Fruit fly (Drosophila melanogaster): ENCODE results near the gene crb.

crb gene

DNA sequence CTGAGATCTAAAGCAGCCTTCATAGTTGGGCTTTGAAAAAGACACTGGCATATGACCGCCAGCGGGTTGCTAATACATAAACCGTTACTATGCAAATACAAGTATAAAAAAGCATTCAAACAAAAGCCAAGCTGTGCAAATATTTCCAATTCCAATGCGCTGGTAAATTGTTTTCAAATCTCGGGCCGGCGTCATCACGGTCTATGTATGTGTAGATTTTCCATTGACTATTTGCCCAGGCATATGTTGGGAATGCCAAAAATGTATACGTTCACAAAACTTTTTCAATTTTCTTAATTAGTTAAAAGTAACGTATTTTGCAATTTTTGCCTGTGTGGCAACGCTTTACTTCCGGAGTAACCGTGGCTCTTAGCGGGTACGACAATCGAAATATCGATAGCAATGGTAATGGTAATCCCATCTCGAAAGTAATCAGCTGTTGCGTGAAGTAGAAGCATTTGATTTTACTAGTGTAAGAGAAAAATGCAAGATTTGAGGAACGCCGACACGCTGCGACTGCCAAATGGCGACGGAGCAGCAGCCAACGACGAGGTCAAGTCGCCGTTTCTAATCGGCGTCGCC lies 5.0 kb upstream of the crb start, which contains the start of the genes CG34290 and Uck (continued):
- TF ChIP-seq pan (optimal IDR thresholded peaks at IDR 0.05) (no peak), pan (GFP tag; optimal IDR thresholded peaks at IDR 0.05 in 1 of 2, IDR thresholded peaks at IDR 0.05 in 1 of 2) (peak in 1 of 2 experiments; percentile 56), CG14441 (GFP tag; IDR thresholded peaks at IDR 0.05) (peak; percentile 50; the same call in 1 of the 2 replicates), CG2129 (GFP tag; IDR thresholded peaks at IDR 0.05; ENCODE audit: partially characterized antibody) (peak; percentile 35), Atf-2 (GFP tag; optimal IDR thresholded peaks at IDR 0.05) (peak; percentile 65), BEAF-32 (GFP tag; optimal IDR thresholded peaks at IDR 0.05) (peak; percentile 87), Hr78 (GFP tag; optimal IDR thresholded peaks at IDR 0.05) (peak in 1 of 2 experiments; percentile 13), Opbp (GFP tag; IDR thresholded peaks at IDR 0.05; ENCODE audit: partially characterized antibody) (peak; percentile 86), CG1792 (GFP tag; optimal IDR thresholded peaks at IDR 0.05) (peak; percentile 24), Ets97D (GFP tag; optimal IDR thresholded peaks at IDR 0.05) (peak; percentile 99), Sry-β (GFP tag; optimal IDR thresholded peaks at IDR 0.05) (peak; percentile 28), chinmo (GFP tag; IDR thresholded peaks at IDR 0.05; ENCODE audit: partially characterized antibody) (peak; percentile 86; the same call in 3 of the 4 replicates), GATAe (GFP tag; conservative IDR thresholded peaks at IDR 0.05) (no peak), MBD-R2 (GFP tag; IDR thresholded peaks at IDR 0.05) (peak; percentile 90), Ssrp (tag; optimal IDR thresholded peaks at IDR 0.05) (peak; percentile 32), slbo (GFP tag; IDR thresholded peaks at IDR 0.05) (peak; percentile 49), br (optimal IDR thresholded peaks at IDR 0.05) (no peak), CG11560 (tag; IDR thresholded peaks at IDR 0.05) (no peak), Dref (GFP tag; IDR thresholded peaks at IDR 0.05) (peak; percentile 89), Gug (GFP tag; IDR thresholded peaks at IDR 0.05) (no peak; the same call in 3 of the 4 replicates), CG6654 (GFP tag; optimal IDR thresholded peaks at IDR 0.05) (peak; percentile 53), stwl (tag; optimal IDR thresholded peaks at IDR 0.05) (peak; percentile 91), CG13296 (GFP tag; optimal IDR thresholded peaks at IDR 0.05) (peak; percentile 87), cato (GFP tag; optimal IDR thresholded peaks at IDR 0.05; ENCODE audit: borderline replicate concordance) (no peak), CG16815 (GFP tag; optimal IDR thresholded peaks at IDR 0.05) (peak; percentile 4), fru (optimal IDR thresholded peaks at IDR 0.05) (no peak), CG12659 (GFP tag; optimal IDR thresholded peaks at IDR 0.05) (peak; percentile 91), lbe (GFP tag; optimal IDR thresholded peaks at IDR 0.05) (peak; percentile 67), dan (GFP tag; IDR thresholded peaks at IDR 0.05) (no peak), exex (tag; optimal IDR thresholded peaks at IDR 0.05) (peak; percentile 69), NC2α (GFP tag; optimal IDR thresholded peaks at IDR 0.05) (peak; percentile 19), unc-4 (GFP tag; IDR thresholded peaks at IDR 0.05; ENCODE audit: partially characterized antibody) (peak; percentile 88), jigr1 (GFP tag; IDR thresholded peaks at IDR 0.05) (no peak), Dll (GFP tag; IDR thresholded peaks at IDR 0.05; ENCODE audit: partially characterized antibody) (peak; percentile 89), Nf-YA (GFP tag; IDR thresholded peaks at IDR 0.05) (0 out of 2 replicates have a peak, but pooled peaks have one; percentile 9), CG7357 (GFP tag; IDR thresholded peaks at IDR 0.05) (no peak), ase (GFP tag; IDR thresholded peaks at IDR 0.05) (peak; percentile 71; the same call in 2 of the 3 replicates), CG34224 (GFP tag; IDR thresholded peaks at IDR 0.05; ENCODE audit: partially characterized antibody) (peak; percentile 82), emc (GFP tag; optimal IDR thresholded peaks at IDR 0.05) (peak; percentile 66), ttk (GFP tag; IDR thresholded peaks at IDR 0.05) (peak; percentile 44), pho (GFP tag; optimal IDR thresholded peaks at IDR 0.05) (peak; percentile 63), Hey (tag; optimal IDR thresholded peaks at IDR 0.05) (peak; percentile 46), dati (GFP tag; IDR thresholded peaks at IDR 0.05) (no peak), CG4404 (GFP tag; IDR thresholded peaks at IDR 0.05) (no peak), CG10565 (GFP tag; optimal IDR thresholded peaks at IDR 0.05) (no peak), CG6765 (GFP tag; optimal IDR thresholded peaks at IDR 0.05) (peak; percentile 93), CG18764 (GFP tag; optimal IDR thresholded peaks at IDR 0.05) (peak; percentile 54), CG3838 (GFP tag; optimal IDR thresholded peaks at IDR 0.05) (no peak), CG34376 (GFP tag; optimal IDR thresholded peaks at IDR 0.05) (peak; percentile 90), pita (GFP tag; optimal IDR thresholded peaks at IDR 0.05) (no peak)

All from whole organism, embryonic.